Worm (Caenorhabditis elegans): ENCODE data around the gene K02D10.1.

Gene K02D10.1

DNA sequence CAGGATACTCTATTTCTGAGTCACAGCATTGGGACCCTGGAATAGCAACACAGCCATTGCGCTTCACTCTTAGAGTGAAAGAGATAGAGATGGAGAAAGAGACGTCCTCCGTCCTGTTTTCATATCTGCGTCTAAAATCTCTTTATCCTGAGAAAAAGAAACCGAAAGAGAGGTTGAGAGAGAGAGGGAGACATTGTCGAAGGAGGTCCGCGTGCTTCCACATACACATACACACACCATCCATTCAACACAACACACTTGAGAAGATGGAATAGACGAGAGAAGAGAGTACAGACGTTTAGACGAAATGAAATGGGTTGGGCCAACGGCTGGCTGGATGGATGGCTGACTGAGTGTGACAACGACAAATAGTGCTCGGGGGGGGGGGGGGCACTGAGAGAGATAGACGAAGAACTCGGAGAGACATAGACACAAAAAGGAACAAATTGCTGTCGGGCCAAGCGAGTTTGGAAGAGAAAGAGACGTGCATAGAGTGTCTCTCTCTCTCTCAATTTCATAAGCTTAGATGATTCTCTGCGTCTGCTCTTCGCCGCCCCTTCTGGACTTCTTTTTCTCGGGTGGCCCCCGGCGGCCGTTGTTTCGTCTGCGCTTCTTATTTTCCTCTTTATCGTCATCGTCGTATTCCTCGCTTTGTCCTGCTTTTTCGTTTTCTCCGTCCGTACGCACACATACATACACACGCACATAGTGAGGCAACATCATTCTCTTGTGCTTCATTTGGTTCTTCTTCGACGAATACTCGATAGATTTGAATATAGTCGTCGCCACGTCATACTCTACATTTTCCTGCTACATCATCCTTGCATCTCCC lies 30.8 kb downstream of the K02D10.1 start, which contains the start of gene F54F2.6 (continued):
- TF ChIP-seq saeg-2 (GFP tag; IDR thresholded peaks at IDR 0.05) (peak; percentile 15; the same call in 1 of the 2 replicates), nhr-77 (tag; optimal IDR thresholded peaks at IDR 0.05) (peak; percentile 10), lin-1 (GFP tag; IDR thresholded peaks at IDR 0.05) (peak; percentile 58), F44E2.7 (GFP tag; IDR thresholded peaks at IDR 0.05) (no peak), Y105C5A.15 (GFP tag; IDR thresholded peaks at IDR 0.05) (no peak), ceh-28 (tag; optimal IDR thresholded peaks at IDR 0.05) (peak; percentile 7), mdl-1 (tag; optimal IDR thresholded peaks at IDR 0.05) (peak; percentile 69 to 98), tag-97 (GFP tag; IDR thresholded peaks at IDR 0.05) (0 out of 2 replicates have a peak, but pooled peaks have one; percentile 32), lir-3 (tag; optimal IDR thresholded peaks at IDR 0.05) (no peak), unc-62 (GFP tag; optimal IDR thresholded peaks at IDR 0.05 in 1 of 2) (peak in 1 of 2 experiments; percentile 100), unc-62 (tag; optimal IDR thresholded peaks at IDR 0.05) (peak; percentile 89), duxl-1 (tag; optimal IDR thresholded peaks at IDR 0.05; ENCODE audit: poor library complexity) (no peak), zfp-3 (GFP tag; conservative IDR thresholded peaks at IDR 0.05) (no peak), egl-27 (tag; optimal IDR thresholded peaks at IDR 0.05) (no peak), ceh-44 (GFP tag; IDR thresholded peaks at IDR 0.05) (no peak), cey-2 (tag; optimal IDR thresholded peaks at IDR 0.05; ENCODE audit: borderline replicate concordance, insufficient read depth) (no peak), lsy-2 (tag; optimal IDR thresholded peaks at IDR 0.05) (peak; percentile 86 to 89), daf-16 (GFP tag; optimal IDR thresholded peaks at IDR 0.05) (peak; percentile 20 to 93), daf-16 (tag; optimal IDR thresholded peaks at IDR 0.05) (peak; percentile 8), ztf-11 (tag; optimal IDR thresholded peaks at IDR 0.05) (no peak), zfp-2 (tag; optimal IDR thresholded peaks at IDR 0.05) (no peak), aly-2 (tag; optimal IDR thresholded peaks at IDR 0.05) (no peak), mxl-3 (GFP tag; optimal IDR thresholded peaks at IDR 0.05) (peak; percentile 89), dve-1 (tag; optimal IDR thresholded peaks at IDR 0.05; ENCODE audit: insufficient read depth) (peak; percentile 38), nhr-41 (GFP tag; IDR thresholded peaks at IDR 0.05) (no peak), F26F4.8 (GFP tag; conservative IDR thresholded peaks at IDR 0.05) (no peak), lin-15B (tag; optimal IDR thresholded peaks at IDR 0.05) (no peak)

DNA sequence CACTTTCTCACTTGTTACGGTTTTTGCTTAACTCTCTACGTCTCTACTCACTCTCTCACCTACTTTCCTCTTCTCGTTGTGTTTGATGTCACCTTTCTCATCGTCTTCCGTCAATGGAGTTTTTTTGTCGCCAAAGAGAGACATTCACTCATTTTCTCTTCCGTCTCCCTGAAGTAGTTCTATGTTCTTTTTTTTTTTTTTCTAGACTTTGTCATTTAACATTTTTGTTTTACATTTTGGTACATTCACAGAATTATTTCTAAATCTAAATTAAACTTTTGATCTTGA lies 31.4 kb downstream of the K02D10.1 start:
- TF ChIP-seq vab-7 (GFP tag; IDR thresholded peaks at IDR 0.05) = no peak
- TF ChIP-seq nhr-42 (GFP tag; IDR thresholded peaks at IDR 0.05) = no peak
- TF ChIP-seq F37D6.2 (tag; optimal IDR thresholded peaks at IDR 0.05) = no peak
- peak; percentile 37 for TF ChIP-seq nhr-6 (tag; optimal IDR thresholded peaks at IDR 0.05)
- TF ChIP-seq zip-2 (tag; optimal IDR thresholded peaks at IDR 0.05) = no peak
- TF ChIP-seq dmd-6 (GFP tag; IDR thresholded peaks at IDR 0.05) = 0 out of 2 replicates have a peak, but pooled peaks have one; percentile 7
- TF ChIP-seq attf-4 (tag; optimal IDR thresholded peaks at IDR 0.05) = no peak
- TF ChIP-seq mes-2 (tag; optimal IDR thresholded peaks at IDR 0.05; ENCODE audit: poor library complexity, severe bottlenecking) = peak; percentile 18
- TF ChIP-seq F26F4.8 (GFP tag; conservative IDR thresholded peaks at IDR 0.05) = no peak
- no peak for TF ChIP-seq hlh-30 (tag; optimal IDR thresholded peaks at IDR 0.05; ENCODE audit: insufficient read depth)
- TF ChIP-seq arid-1 (GFP tag; conservative IDR thresholded peaks at IDR 0.05) = no peak; the same call in 1 of the 2 replicates
- TF ChIP-seq nhr-28 (tag; optimal IDR thresholded peaks at IDR 0.05) = peak; percentile 56
- TF ChIP-seq nhr-25 (tag; optimal IDR thresholded peaks at IDR 0.05; ENCODE audit: borderline replicate concordance, insufficient read depth) = peak; percentile 17
